Worm (Caenorhabditis elegans): ENCODE results near the gene C06E4.5.

C06E4.5 gene

ce11 chrIV:7260587-7260986, 5.8 kb downstream of the C06E4.5 start, which contains the start of gene C06E4.3:
TSS of gene C06E4.3 (plus strand) at chrIV:7260875.
- no peak for TF ChIP-seq sma-3 (GFP tag; optimal IDR thresholded peaks at IDR 0.05)
- TF ChIP-seq skn-1 (tag; optimal IDR thresholded peaks at IDR 0.05), result peak; percentile 47
- peak; percentile 23 for TF ChIP-seq unc-55 (GFP tag; optimal IDR thresholded peaks at IDR 0.05)
- TF ChIP-seq C34F6.9 (tag; optimal IDR thresholded peaks at IDR 0.05), result no peak
- peak; percentile 22 for TF ChIP-seq fos-1 (tag; optimal IDR thresholded peaks at IDR 0.05)
- peak; percentile 73 for TF ChIP-seq sma-9 (GFP tag; optimal IDR thresholded peaks at IDR 0.05)
- TF ChIP-seq sma-9 (tag; optimal IDR thresholded peaks at IDR 0.05), result no peak

- TF ChIP-seq nhr-12 (tag; optimal IDR thresholded peaks at IDR 0.05), result no peak
- TF ChIP-seq nhr-237 (tag; optimal IDR thresholded peaks at IDR 0.05), result no peak
- TF ChIP-seq gmeb-1 (tag; optimal IDR thresholded peaks at IDR 0.05), result no peak
- TF ChIP-seq blmp-1 (tag; optimal IDR thresholded peaks at IDR 0.05; ENCODE audit: insufficient read depth), result no peak
Observed at ce11 chrIV:7263137-7263536, 8.3 kb downstream of the C06E4.5 start, which contains the start of gene glb-2. TSS of gene glb-2 (minus strand) at chrIV:7263237.

- TF ChIP-seq nhr-129 (tag; optimal IDR thresholded peaks at IDR 0.05) (peak; percentile 39), sma-3 (GFP tag; optimal IDR thresholded peaks at IDR 0.05) (no peak), fos-1 (tag; optimal IDR thresholded peaks at IDR 0.05) (peak; percentile 21)
Observed at ce11 chrIV:7274969-7275548, 20.3 kb downstream of the C06E4.5 start.

- no peak for TF ChIP-seq aly-2 (tag; optimal IDR thresholded peaks at IDR 0.05)
- TF ChIP-seq snpc-4 (tag; optimal IDR thresholded peaks at IDR 0.05), result no peak
- no peak for TF ChIP-seq mdl-1 (tag; optimal IDR thresholded peaks at IDR 0.05)
- no peak for TF ChIP-seq alr-1 (tag; optimal IDR thresholded peaks at IDR 0.05)
- no peak for TF ChIP-seq nhr-23 (tag; optimal IDR thresholded peaks at IDR 0.05)
- TF ChIP-seq ceh-16 (tag; optimal IDR thresholded peaks at IDR 0.05), result no peak
- TF ChIP-seq zag-1 (tag; optimal IDR thresholded peaks at IDR 0.05), result no peak
- no peak for TF ChIP-seq skn-1 (tag; optimal IDR thresholded peaks at IDR 0.05)
Observed at ce11 chrIV:7276661-7277060, 21.9 kb downstream of the C06E4.5 start, which contains the start of gene C06E4.2. TSS of gene C06E4.2 (plus strand) at chrIV:7276961.

ce11 chrIV:7282957-7283356, 28.2 kb downstream of the C06E4.5 start, which contains the start of gene C06E4.1:
TSS of gene C06E4.1 (plus strand) at chrIV:7283257.
- TF ChIP-seq ZK546.5 (tag; optimal IDR thresholded peaks at IDR 0.05) (no peak), sma-3 (GFP tag; optimal IDR thresholded peaks at IDR 0.05) (no peak), nhr-77 (tag; optimal IDR thresholded peaks at IDR 0.05) (no peak), elt-3 (tag; optimal IDR thresholded peaks at IDR 0.05) (no peak), ztf-4 (tag; optimal IDR thresholded peaks at IDR 0.05) (no peak), ceh-16 (tag; optimal IDR thresholded peaks at IDR 0.05) (no peak), unc-39 (tag; optimal IDR thresholded peaks at IDR 0.05) (no peak), elt-1 (tag; optimal IDR thresholded peaks at IDR 0.05) (no peak), nhr-10 (tag; optimal IDR thresholded peaks at IDR 0.05) (no peak), mab-5 (tag; optimal IDR thresholded peaks at IDR 0.05) (no peak), blmp-1 (tag; optimal IDR thresholded peaks at IDR 0.05; ENCODE audit: insufficient read depth) (no peak), peb-1 (tag; optimal IDR thresholded peaks at IDR 0.05) (no peak), F13H6.1 (tag; optimal IDR thresholded peaks at IDR 0.05) (no peak), nhr-21 (tag; optimal IDR thresholded peaks at IDR 0.05) (no peak), ztf-11 (tag; optimal IDR thresholded peaks at IDR 0.05) (no peak), alr-1 (tag; optimal IDR thresholded peaks at IDR 0.05) (no peak), nhr-237 (tag; optimal IDR thresholded peaks at IDR 0.05) (no peak), snpc-4 (tag; optimal IDR thresholded peaks at IDR 0.05) (no peak), crh-2 (tag; optimal IDR thresholded peaks at IDR 0.05) (no peak), dmd-4 (tag; optimal IDR thresholded peaks at IDR 0.05) (no peak)

- no peak for TF ChIP-seq sma-9 (GFP tag; optimal IDR thresholded peaks at IDR 0.05)
- TF ChIP-seq sma-9 (tag; optimal IDR thresholded peaks at IDR 0.05), result no peak
- TF ChIP-seq fos-1 (tag; optimal IDR thresholded peaks at IDR 0.05), result peak; percentile 66
Observed at ce11 chrIV:7285839-7286238, 31.0 kb downstream of the C06E4.5 start, which contains the start of gene C06E4.8. TSS of gene C06E4.8 (minus strand) at chrIV:7285875.
